Worm (Caenorhabditis elegans): ENCODE measurements around the gene lis-1.

ce11 chrIII:13380881-13381280, 4.4 kb upstream of the lis-1 start:
- TF ChIP-seq unc-62 (GFP tag; optimal IDR thresholded peaks at IDR 0.05) (no peak), snpc-4 (tag; optimal IDR thresholded peaks at IDR 0.05) (no peak)
